Fruit fly (Drosophila melanogaster) whole organism, pupa: ENCODE results near the gene Acp32CD.

Source experiments
- CG14655 ChIP-seq: fragments of 200-800 bp; sonication (Bioruptor generic); optimal IDR thresholded peaks from 3 replicates; lab custom pipeline; 2017; ENCODE audit warnings: mild to moderate bottlenecking, missing biosample characterization, missing genetic modification reagents, missing genetic modification characterization
- Snoo ChIP-seq: fragments of 200-800 bp; sonication (Bioruptor generic); optimal IDR thresholded peaks from 3 replicates; lab custom pipeline; 2017; ENCODE audit warnings: missing biosample characterization, mild to moderate bottlenecking, missing genetic modification characterization, inconsistent platforms

DNA sequence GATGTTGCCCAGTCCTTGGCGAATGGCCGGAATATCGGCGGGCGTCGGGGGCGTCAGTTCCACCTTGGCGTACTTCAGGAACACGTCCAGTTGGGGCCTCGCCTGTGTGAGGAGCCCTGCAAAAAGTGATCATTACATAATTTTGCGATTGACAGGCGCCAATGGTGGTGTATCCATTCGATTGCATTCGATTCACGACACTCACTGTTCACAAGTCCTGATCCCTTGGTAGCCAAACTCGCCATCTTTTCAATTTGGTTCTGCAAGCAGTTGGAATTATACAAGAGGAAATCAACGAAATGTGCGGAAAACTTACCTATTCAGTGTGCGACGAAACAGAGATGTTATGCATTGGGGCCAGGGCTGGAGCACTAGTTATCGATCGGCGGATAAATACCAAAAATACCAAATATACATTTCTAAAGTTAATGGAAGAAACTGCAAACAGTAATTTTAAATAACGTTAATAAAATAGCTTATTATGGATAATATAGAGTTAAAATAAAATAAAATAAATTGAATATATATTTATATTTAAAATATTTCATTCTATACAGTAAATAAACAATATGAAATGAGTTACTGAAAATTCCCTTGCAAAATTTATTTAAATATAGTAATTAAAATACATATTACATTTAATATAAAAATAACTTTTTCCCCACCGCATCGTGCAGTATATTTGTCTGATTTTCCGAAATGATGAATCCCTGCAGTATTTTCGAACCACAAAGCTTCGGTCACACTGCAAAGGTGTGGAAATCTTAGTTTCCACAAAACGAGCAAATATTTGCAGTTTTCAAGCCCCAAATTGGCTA lies 39.2 kb upstream of the Acp32CD start, which contains the start of the genes ATPsynG and SCAR:
- TF ChIP-seq Snoo (tag; lab: Kevin White, UChicago) (no peak), CG14655 (no peak)
